Fruit fly (Drosophila melanogaster) whole organism, embryonic: ENCODE results near the gene fok.

Source experiments
- Aef1 ChIP-seq: fragments of 200-800 bp; sonication (Bioruptor generic); IDR thresholded peaks from 3 replicates; pipeline ENCODE4 v1.3.6; 2022; ENCODE audit warnings: missing biosample characterization, missing genetic modification characterization
- Blimp-1 ChIP-seq: fragments of 200-800 bp; sonication (Bioruptor generic); optimal IDR thresholded peaks from 3 replicates; lab custom pipeline; 2018; ENCODE audit warnings: missing biosample characterization, missing genetic modification characterization, mild to moderate bottlenecking, moderate library complexity, missing genetic modification reagents
- CG10543 ChIP-seq: fragments of 200-800 bp; sonication (Bioruptor generic); optimal IDR thresholded peaks from 3 replicates; lab custom pipeline; 2017; ENCODE audit warnings: missing biosample characterization, mild to moderate bottlenecking, missing genetic modification characterization, moderate library complexity
- CG11456 ChIP-seq: fragments of 200-800 bp; sonication (Bioruptor generic); IDR thresholded peaks from 3 replicates; pipeline ENCODE4 v1.3.6; 2022; ENCODE audit warnings: missing biosample characterization, missing genetic modification characterization
- CG11695 ChIP-seq: fragments of 200-800 bp; sonication (Bioruptor generic); IDR thresholded peaks from 3 replicates; pipeline ENCODE4 v1.3.6; 2022; ENCODE audit warnings: missing biosample characterization, missing genetic modification characterization
- CG12236 ChIP-seq: fragments of 200-800 bp; sonication (Bioruptor generic); optimal IDR thresholded peaks from 2 replicates; lab custom pipeline; 2016; ENCODE audit warnings: missing biosample characterization, missing genetic modification characterization
- CG14014 ChIP-seq: fragments of 200-800 bp; sonication (Bioruptor generic); IDR thresholded peaks from 2 replicates; pipeline ENCODE4 v1.3.6; 2022; ENCODE audit warnings: missing biosample characterization, missing genetic modification characterization
- CG14050 ChIP-seq: fragments of 200-800 bp; sonication (Bioruptor generic); IDR thresholded peaks from 3 replicates; pipeline ENCODE4 v1.3.6; 2022; ENCODE audit warnings: missing biosample characterization, missing genetic modification characterization
- CG15696 ChIP-seq: fragments of 200-800 bp; sonication (Bioruptor generic); optimal IDR thresholded peaks from 2 replicates; lab custom pipeline; 2019; ENCODE audit warnings: missing biosample characterization, mild to moderate bottlenecking, missing genetic modification characterization, moderate library complexity
- CG2678 ChIP-seq: fragments of 200-800 bp; sonication (Bioruptor generic); optimal IDR thresholded peaks from 3 replicates; lab custom pipeline; 2019; ENCODE audit warnings: missing biosample characterization, mild to moderate bottlenecking, missing genetic modification characterization, moderate library complexity
- CG32532 ChIP-seq: fragments of 200-800 bp; sonication (Bioruptor generic); IDR thresholded peaks from 2 replicates; pipeline ENCODE4 v1.3.6; 2022; ENCODE audit warnings: missing biosample characterization, missing genetic modification characterization
- CG34422 ChIP-seq: fragments of 200-800 bp; sonication (Bioruptor generic); IDR thresholded peaks from 3 replicates; pipeline ENCODE4 v1.3.6; 2022; ENCODE audit warnings: missing biosample characterization, missing genetic modification characterization
- CG3726 ChIP-seq: fragments of 200-800 bp; sonication (Bioruptor generic); IDR thresholded peaks from 3 replicates; pipeline ENCODE4, ENCODE4 v1.3.6; 2022; ENCODE audit warnings: missing biosample characterization, missing genetic modification characterization
- CG42726 ChIP-seq: fragments of 200-800 bp; sonication (Bioruptor generic); IDR thresholded peaks from 2 replicates; pipeline ENCODE4 v1.3.6; 2022; ENCODE audit warnings: missing biosample characterization, missing genetic modification characterization; ENCODE audit not compliant: partially characterized antibody
- CG4820 ChIP-seq: fragments of 200-800 bp; sonication (Bioruptor generic); optimal IDR thresholded peaks from 3 replicates; lab custom pipeline; 2016; ENCODE audit warnings: missing biosample characterization, missing genetic modification characterization
- CG4854 ChIP-seq: fragments of 200-800 bp; sonication (Bioruptor generic); optimal IDR thresholded peaks from 2 replicates; lab custom pipeline; 2016; ENCODE audit warnings: missing biosample characterization, missing genetic modification characterization, inconsistent platforms
- CG6765 ChIP-seq: fragments of 200-800 bp; sonication (Bioruptor generic); optimal IDR thresholded peaks from 3 replicates; lab custom pipeline; 2017; ENCODE audit warnings: missing biosample characterization, mild to moderate bottlenecking, missing genetic modification characterization
- CG7372 ChIP-seq: fragments of 200-800 bp; sonication (Bioruptor generic); IDR thresholded peaks from 2 replicates; pipeline ENCODE4 v1.3.6; 2022; ENCODE audit warnings: missing biosample characterization, missing genetic modification characterization
- CG8089 ChIP-seq: fragments of 200-800 bp; sonication (Bioruptor generic); optimal IDR thresholded peaks from 3 replicates; lab custom pipeline; 2016; ENCODE audit warnings: missing biosample characterization, missing genetic modification characterization
- CG9797 ChIP-seq: fragments of 200-800 bp; sonication (Bioruptor generic); optimal IDR thresholded peaks from 3 replicates; lab custom pipeline; 2018; ENCODE audit warnings: missing biosample characterization, mild to moderate bottlenecking, missing genetic modification characterization
- CTCF ChIP-seq: fragments of 200-800 bp; sonication (Bioruptor generic); optimal IDR thresholded peaks from 2 replicates; lab custom pipeline; 2017; ENCODE audit warnings: missing biosample characterization, mild to moderate bottlenecking, missing genetic modification characterization, moderate library complexity
- CoRest ChIP-seq: fragments of 200-800 bp; sonication (Bioruptor generic); optimal IDR thresholded peaks from 3 replicates; lab custom pipeline; 2018; ENCODE audit warnings: missing biosample characterization, mild to moderate bottlenecking, missing genetic modification characterization, moderate library complexity
- CrebB ChIP-seq: fragments of 200-800 bp; sonication (Bioruptor generic); optimal IDR thresholded peaks from 3 replicates; lab custom pipeline; 2018; ENCODE audit warnings: missing biosample characterization, mild to moderate bottlenecking, missing genetic modification characterization
- Drgx ChIP-seq: fragments of 200-800 bp; sonication (Bioruptor generic); IDR thresholded peaks from 2 replicates; pipeline ENCODE4 v1.3.6; 2022; ENCODE audit warnings: missing biosample characterization, missing genetic modification characterization
- Elba2 ChIP-seq: fragments of 200-800 bp; sonication (Bioruptor generic); optimal IDR thresholded peaks from 3 replicates; lab custom pipeline; 2016; ENCODE audit warnings: missing biosample characterization, missing genetic modification characterization
- HHEX ChIP-seq: fragments of 200-800 bp; sonication (Bioruptor generic); optimal IDR thresholded peaks from 3 replicates; lab custom pipeline; 2017; ENCODE audit warnings: missing biosample characterization, mild to moderate bottlenecking, missing genetic modification characterization, missing genetic modification reagents
- Mrtf ChIP-seq: fragments of 200-800 bp; sonication (Bioruptor generic); IDR thresholded peaks from 3 replicates; pipeline ENCODE4 v1.3.6; 2022; ENCODE audit warnings: missing biosample characterization, missing genetic modification characterization
- Nf-YA ChIP-seq: fragments of 200-800 bp; sonication (Bioruptor generic); IDR thresholded peaks from 2 replicates; pipeline ENCODE4 v1.3.6; 2022; ENCODE audit warnings: missing biosample characterization, missing genetic modification characterization
- Scr ChIP-seq: fragments of 200-800 bp; sonication (Bioruptor generic); IDR thresholded peaks from 2 replicates; pipeline ENCODE4 v1.3.6; 2022; ENCODE audit warnings: missing biosample characterization, missing genetic modification characterization; ENCODE audit not compliant: partially characterized antibody
- Stat92E ChIP-seq, 3 experiments: fragments of >200 bp in 2 of 3; fragments of 200-800 bp in 1 of 3; sonication (Bioruptor generic) in 1 of 3; optimal IDR thresholded peaks; 2 replicates each; lab custom pipeline; 2017 to 2019; ENCODE audit warnings: missing biosample characterization in 3 of 3, missing genetic modification characterization in 3 of 3, mild to moderate bottlenecking in 1 of 3, moderate library complexity in 1 of 3
- Tbp ChIP-seq: fragments of >200 bp; optimal IDR thresholded peaks from 2 replicates; lab custom pipeline; 2018; ENCODE audit warnings: missing biosample characterization, missing genetic modification characterization
- Trl ChIP-seq, 3 experiments: fragments of >200 bp in 2 of 3; fragments of 200-800 bp in 1 of 3; sonication (Bioruptor generic) in 1 of 3; optimal IDR thresholded peaks; 2 replicates in 1 of 3; 3 replicates in 2 of 3; lab custom pipeline; 2016 to 2017; ENCODE audit warnings: missing biosample characterization in 1 of 3, missing genetic modification characterization in 1 of 3
- Xrp1 ChIP-seq: fragments of 200-800 bp; sonication (Bioruptor generic); IDR thresholded peaks from 2 replicates; pipeline ENCODE4 v1.3.6; 2022; ENCODE audit warnings: missing biosample characterization, missing genetic modification characterization
- ara ChIP-seq: fragments of 200-800 bp; sonication (Bioruptor generic); IDR thresholded peaks from 2 replicates; pipeline ENCODE4 v1.3.6; 2022; ENCODE audit warnings: missing biosample characterization, missing genetic modification characterization
- az2 ChIP-seq: fragments of 200-800 bp; sonication (Bioruptor generic); optimal IDR thresholded peaks from 3 replicates; lab custom pipeline; 2016; ENCODE audit warnings: missing biosample characterization, missing genetic modification characterization
- chinmo ChIP-seq: fragments of 200-800 bp; sonication (Bioruptor generic); IDR thresholded peaks from 4 replicates; pipeline ENCODE4 v1.3.6; 2022; ENCODE audit warnings: missing biosample characterization, missing genetic modification characterization; ENCODE audit not compliant: partially characterized antibody
- dpn ChIP-seq, 2 experiments: fragments of 200-800 bp; sonication (Bioruptor generic); optimal IDR thresholded peaks; 3 replicates each; lab custom pipeline; 2016; ENCODE audit warnings: missing biosample characterization in 2 of 2, missing genetic modification characterization in 2 of 2
- gcm2 ChIP-seq: fragments of 200-800 bp; sonication (Bioruptor generic); optimal IDR thresholded peaks from 2 replicates; lab custom pipeline; 2016; ENCODE audit warnings: missing biosample characterization, missing genetic modification characterization
- gt ChIP-seq: fragments of 200-800 bp; sonication (Bioruptor generic); IDR thresholded peaks from 2 replicates; pipeline ENCODE4 v1.3.6; 2022; ENCODE audit warnings: missing biosample characterization, missing genetic modification characterization
- kni ChIP-seq: fragments of 200-800 bp; sonication (Bioruptor generic); optimal IDR thresholded peaks from 3 replicates; lab custom pipeline; 2017; ENCODE audit warnings: mild to moderate bottlenecking, missing biosample characterization, missing genetic modification reagents, missing genetic modification characterization
- lilli ChIP-seq: fragments of 200-800 bp; sonication (Bioruptor generic); optimal IDR thresholded peaks from 3 replicates; lab custom pipeline; 2016; ENCODE audit warnings: missing biosample characterization, missing genetic modification characterization
- peb ChIP-seq: fragments of 200-800 bp; sonication (Bioruptor generic); IDR thresholded peaks from 2 replicates; pipeline ENCODE4 v1.3.6; 2022; ENCODE audit warnings: missing biosample characterization, missing genetic modification characterization
- pfk ChIP-seq: fragments of 200-800 bp; sonication (Bioruptor generic); optimal IDR thresholded peaks from 2 replicates; lab custom pipeline; 2018; ENCODE audit warnings: missing biosample characterization, mild to moderate bottlenecking, missing genetic modification characterization, moderate library complexity
- scrt ChIP-seq: fragments of 200-800 bp; sonication (Bioruptor generic); optimal IDR thresholded peaks from 2 replicates; lab custom pipeline; 2018; ENCODE audit warnings: missing biosample characterization, mild to moderate bottlenecking, missing genetic modification characterization, moderate library complexity
- seq ChIP-seq: fragments of 200-800 bp; sonication (Bioruptor generic); IDR thresholded peaks from 2 replicates; pipeline ENCODE4 v1.3.6; 2022; ENCODE audit warnings: missing biosample characterization, missing genetic modification characterization
- tna ChIP-seq: fragments of 200-800 bp; sonication (Bioruptor generic); IDR thresholded peaks from 2 replicates; pipeline ENCODE4 v1.3.6; 2022; ENCODE audit warnings: missing biosample characterization, missing genetic modification characterization; ENCODE audit not compliant: partially characterized antibody
- trem ChIP-seq: fragments of 200-800 bp; optimal IDR thresholded peaks from 3 replicates; lab custom pipeline; 2019; ENCODE audit warnings: missing biosample characterization, mild to moderate bottlenecking, missing genetic modification characterization, moderate library complexity
- tup ChIP-seq: fragments of 200-800 bp; sonication (Bioruptor generic); optimal IDR thresholded peaks from 2 replicates; lab custom pipeline; 2016; ENCODE audit warnings: missing biosample characterization, mild to moderate bottlenecking, missing genetic modification characterization, moderate library complexity

The fok gene

DNA sequence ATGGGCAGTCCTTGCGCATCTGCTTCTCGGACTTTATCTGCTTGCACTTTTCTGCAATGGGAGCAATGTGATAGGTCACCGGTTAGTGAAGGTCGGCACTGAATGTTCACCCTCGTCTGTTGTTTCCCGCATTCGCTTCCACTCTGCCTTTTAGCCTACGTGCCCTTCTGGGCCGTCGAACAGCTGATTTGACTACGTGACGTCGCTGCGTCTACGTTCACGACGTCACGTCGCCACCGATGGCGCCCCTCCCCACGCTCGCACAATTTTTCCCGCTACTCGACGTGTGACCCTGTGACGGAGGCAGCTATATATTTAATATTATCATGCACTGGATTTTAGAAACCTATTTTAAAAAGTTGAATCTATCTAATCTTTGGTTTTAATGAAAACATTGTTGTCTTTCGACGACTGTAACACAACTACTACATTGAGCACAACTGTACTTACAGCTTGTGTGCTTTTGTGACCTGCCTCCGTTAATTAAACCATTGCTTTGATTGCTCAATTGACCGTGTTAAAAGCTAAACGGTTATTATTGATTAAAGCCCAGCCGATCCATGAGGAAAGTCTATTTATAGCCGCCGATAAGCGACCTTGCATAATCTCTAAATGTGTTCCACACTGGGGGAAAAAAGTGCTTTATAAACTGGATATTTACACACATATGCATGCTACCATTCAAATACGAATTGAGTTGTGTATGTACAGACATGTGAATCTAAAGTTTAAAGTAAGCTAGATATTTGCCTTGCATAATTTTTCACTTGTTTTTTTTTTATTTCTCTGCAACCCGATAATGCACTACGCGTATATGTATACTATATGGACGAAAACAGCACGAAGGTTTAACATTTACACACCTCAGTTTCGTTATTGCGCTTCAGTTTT lies 1.7 kb downstream of the fok start (continued):
- TF ChIP-seq CG9797 (no peak), CG6765 (GFP tag; lab: Kevin White, UChicago) (peak; percentile 18), Tbp (no peak), seq (0 out of 2 replicates have a peak, but pooled peaks have one; percentile 28), gt (GFP tag; lab: Robert Waterston, UW) (no peak), CG11695 (GFP tag; lab: Robert Waterston, UW) (no peak), kni (GFP tag; lab: Kevin White, UChicago) (no peak), Mrtf (GFP tag; lab: Robert Waterston, UW) (0 out of 3 replicates have a peak, but pooled peaks have one; percentile 29), tna (GFP tag; lab: Robert Waterston, UW) (no peak; the same call in 1 of the 2 replicates), CG4820 (GFP tag; lab: Kevin White, UChicago) (no peak), chinmo (GFP tag; lab: Robert Waterston, UW) (peak; percentile 86; the same call in 2 of the 4 replicates), scrt (GFP tag; lab: Kevin White, UChicago) (no peak), CG3726 (GFP tag; lab: Robert Waterston, UW) (peak; percentile 22; the same call in 1 of the 3 replicates), Drgx (GFP tag; lab: Robert Waterston, UW) (peak; percentile 43; the same call in 1 of the 2 replicates), dpn (GFP tag; optimal IDR thresholded peaks at IDR 0.05; lab: Kevin White, UChicago) (peak in 1 of 2 experiments; percentile 5), CG32532 (GFP tag; lab: Robert Waterston, UW) (0 out of 2 replicates have a peak, but pooled peaks have one; percentile 15), CG12236 (GFP tag; lab: Kevin White, UChicago) (no peak), CrebB (tag; lab: Kevin White, UChicago) (no peak), Xrp1 (GFP tag; lab: Robert Waterston, UW) (peak; percentile 44; the same call in 1 of the 2 replicates), CG4854 (GFP tag; lab: Kevin White, UChicago) (no peak), CG14014 (GFP tag; lab: Robert Waterston, UW) (no peak), CG8089 (GFP tag; lab: Kevin White, UChicago) (no peak), Trl (optimal IDR thresholded peaks at IDR 0.05; lab: Kevin White, UChicago) (no peak), Trl (GFP tag; optimal IDR thresholded peaks at IDR 0.05; lab: Kevin White, UChicago) (no peak), CG11456 (GFP tag; lab: Robert Waterston, UW) (no peak), trem (no peak), Scr (GFP tag; lab: Robert Waterston, UW) (no peak), gcm2 (GFP tag; lab: Kevin White, UChicago) (no peak), lilli (GFP tag; lab: Kevin White, UChicago) (no peak), CG34422 (no peak), CG15696 (tag; lab: Kevin White, UChicago) (no peak), CG7372 (GFP tag; lab: Robert Waterston, UW) (no peak), Elba2 (no peak), CG2678 (peak; percentile 6), tup (GFP tag; lab: Kevin White, UChicago) (no peak), ara (GFP tag; lab: Robert Waterston, UW) (0 out of 2 replicates have a peak, but pooled peaks have one; percentile 38), Blimp-1 (GFP tag; lab: Kevin White, UChicago) (peak; percentile 13), Stat92E (GFP tag; optimal IDR thresholded peaks at IDR 0.05; lab: Kevin White, UChicago) (no peak), Aef1 (GFP tag; lab: Robert Waterston, UW) (no peak), pfk (GFP tag; lab: Kevin White, UChicago) (no peak), HHEX (GFP tag; lab: Kevin White, UChicago) (peak; percentile 33), peb (GFP tag; lab: Robert Waterston, UW) (no peak), az2 (no peak), CoRest (tag; lab: Kevin White, UChicago) (peak; percentile 32), Nf-YA (GFP tag; lab: Robert Waterston, UW) (0 out of 2 replicates have a peak, but pooled peaks have one; percentile 24), CG14050 (GFP tag; lab: Robert Waterston, UW) (no peak), CTCF (GFP tag; lab: Kevin White, UChicago) (peak; percentile 4), CG10543 (GFP tag; lab: Kevin White, UChicago) (peak; percentile 32), CG42726 (GFP tag; lab: Robert Waterston, UW) (no peak)
